Worm (Caenorhabditis elegans): Measurements from ENCODE around the gene B0496.1.

Gene B0496.1

DNA sequence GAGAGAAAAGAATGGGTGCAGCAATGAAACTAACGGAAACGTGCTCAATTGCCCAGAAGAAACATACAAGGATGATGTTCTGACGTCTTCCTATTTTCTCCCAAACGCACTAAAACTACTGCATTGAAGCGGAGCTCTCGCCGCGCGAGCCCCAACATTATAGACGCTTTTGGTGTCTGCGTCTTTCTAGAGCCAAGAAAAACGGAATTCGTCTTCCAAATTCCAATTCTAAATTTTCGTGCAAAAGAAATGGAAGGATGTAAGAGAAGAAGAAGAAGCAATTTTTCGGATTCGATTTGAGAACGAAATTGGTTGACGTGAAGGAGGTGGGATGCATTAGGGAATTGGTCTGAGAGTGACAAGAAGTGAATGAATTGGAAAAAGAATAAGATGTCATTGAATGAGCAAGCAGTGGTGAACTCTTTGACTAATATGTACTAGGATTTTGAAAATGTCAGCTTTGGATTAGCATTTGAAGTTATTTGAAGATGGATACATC lies 7.6 kb downstream of the B0496.1 start:
- TF ChIP-seq bed-1 (GFP tag; IDR thresholded peaks at IDR 0.05) = no peak
- no peak for TF ChIP-seq hrde-1 (tag; optimal IDR thresholded peaks at IDR 0.05; ENCODE audit: borderline replicate concordance)
- no peak for TF ChIP-seq madf-3 (GFP tag; IDR thresholded peaks at IDR 0.05)
- TF ChIP-seq repo-1 (tag; optimal IDR thresholded peaks at IDR 0.05) = no peak
- TF ChIP-seq nhr-179 (tag; optimal IDR thresholded peaks at IDR 0.05) = no peak
- TF ChIP-seq T07F8.4 (tag; optimal IDR thresholded peaks at IDR 0.05) = no peak
- TF ChIP-seq egrh-3 (GFP tag; IDR thresholded peaks at IDR 0.05) = no peak
- TF ChIP-seq Y56A3A.18 (GFP tag; IDR thresholded peaks at IDR 0.05) = no peak

DNA sequence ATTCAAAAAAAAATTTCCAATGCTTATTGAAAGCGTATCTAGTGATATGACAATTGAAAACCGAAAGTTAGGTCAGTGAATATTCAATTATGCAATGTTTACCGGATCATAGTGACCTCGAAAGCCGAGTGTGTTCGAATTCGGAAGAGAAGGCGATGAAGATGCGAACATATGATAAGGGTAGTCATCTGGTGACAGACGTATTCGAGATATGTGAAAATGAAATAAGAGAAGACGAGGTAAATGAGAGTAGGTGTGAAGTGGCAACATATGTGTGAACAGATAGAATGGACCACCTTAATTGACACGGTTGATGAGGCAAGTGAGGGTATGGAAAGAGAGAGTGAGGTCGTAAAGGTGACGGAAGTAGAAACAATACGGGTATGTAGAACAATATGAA lies 8.8 kb downstream of the B0496.1 start:
- TF ChIP-seq him-1 (tag; optimal IDR thresholded peaks at IDR 0.05) (no peak), nfya-2 (GFP tag; IDR thresholded peaks at IDR 0.05) (no peak), tbx-9 (tag; optimal IDR thresholded peaks at IDR 0.05; ENCODE audit: borderline replicate concordance) (no peak), K11D2.4 (GFP tag; IDR thresholded peaks at IDR 0.05) (no peak), B0336.3 (GFP tag; IDR thresholded peaks at IDR 0.05) (no peak), aptf-3 (GFP tag; IDR thresholded peaks at IDR 0.05) (no peak), nhr-120 (GFP tag; IDR thresholded peaks at IDR 0.05) (no peak), snpc-1.1 (tag; optimal IDR thresholded peaks at IDR 0.05; ENCODE audit: insufficient read depth) (no peak), atf-7 (tag; optimal IDR thresholded peaks at IDR 0.05) (no peak)

DNA sequence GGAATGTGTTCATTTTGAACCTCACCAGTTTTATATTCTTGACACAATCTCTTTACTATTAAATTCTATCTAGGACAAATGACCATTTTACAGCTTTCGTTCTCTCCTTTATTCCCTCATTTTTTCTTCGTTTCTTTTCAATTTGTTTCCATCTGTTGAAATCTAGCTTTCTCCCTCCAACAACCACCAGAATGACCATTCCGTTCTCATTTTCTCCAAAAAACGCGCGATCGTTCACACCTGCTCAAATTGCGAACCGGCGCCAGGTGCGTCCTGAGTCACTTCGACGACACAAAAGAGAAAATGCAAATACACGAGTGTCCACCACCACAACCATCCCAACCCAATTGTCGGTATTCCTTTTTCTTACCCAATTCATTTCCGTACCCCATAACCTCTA lies 10.1 kb downstream of the B0496.1 start, which contains the start of gene F13B6.1:
Gene F13B6.1, plus strand, starts transcription at position 301 of the 400 bp plus-strand sequence.
- TF ChIP-seq bed-2 (GFP tag; IDR thresholded peaks at IDR 0.05) (no peak), Y56A3A.18 (GFP tag; IDR thresholded peaks at IDR 0.05) (no peak), K12H6.12 (tag; optimal IDR thresholded peaks at IDR 0.05) (no peak), F10E7.11 (tag; optimal IDR thresholded peaks at IDR 0.05) (no peak), mcd-1 (GFP tag; IDR thresholded peaks at IDR 0.05) (no peak), ceh-40 (GFP tag; IDR thresholded peaks at IDR 0.05) (no peak), hmg-20 (GFP tag; IDR thresholded peaks at IDR 0.05) (no peak)

DNA sequence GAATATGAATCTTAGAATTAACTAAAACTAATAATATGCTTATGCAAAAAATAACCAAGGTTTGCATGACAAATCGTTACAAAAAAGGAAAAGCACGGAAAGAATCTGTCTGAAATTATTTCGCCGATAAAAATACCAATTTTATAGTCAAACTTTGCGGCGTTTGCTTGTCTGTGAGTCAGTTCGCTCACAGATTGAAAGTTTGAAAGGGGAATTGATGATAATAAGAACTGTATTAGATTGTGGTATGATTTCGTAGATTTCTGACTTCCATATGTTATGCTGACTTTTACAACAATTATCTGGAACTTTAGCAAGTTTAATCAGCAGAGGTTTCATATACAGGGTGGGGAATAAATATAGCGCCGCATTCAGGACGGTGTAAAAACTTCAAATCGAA lies 14.1 kb downstream of the B0496.1 start, which contains the start of gene F13B6.2:
Gene F13B6.2, minus strand, starts transcription at position 101 of the 400 bp plus-strand sequence.
- TF ChIP-seq mel-28 (tag; optimal IDR thresholded peaks at IDR 0.05; ENCODE audit: borderline replicate concordance) (no peak), aptf-3 (GFP tag; IDR thresholded peaks at IDR 0.05) (no peak), F39B2.1 (GFP tag; IDR thresholded peaks at IDR 0.05) (no peak), attf-3 (GFP tag; conservative IDR thresholded peaks at IDR 0.05) (no peak), K11D2.4 (GFP tag; IDR thresholded peaks at IDR 0.05) (no peak), let-526 (GFP tag; IDR thresholded peaks at IDR 0.05) (no peak), snpc-3.4 (tag; optimal IDR thresholded peaks at IDR 0.05) (no peak), B0336.3 (GFP tag; IDR thresholded peaks at IDR 0.05) (no peak), nfya-1 (tag; optimal IDR thresholded peaks at IDR 0.05; ENCODE audit: borderline replicate concordance, insufficient read depth) (no peak), ZK185.1 (tag; optimal IDR thresholded peaks at IDR 0.05; ENCODE audit: poor library complexity, severe bottlenecking) (no peak)

DNA sequence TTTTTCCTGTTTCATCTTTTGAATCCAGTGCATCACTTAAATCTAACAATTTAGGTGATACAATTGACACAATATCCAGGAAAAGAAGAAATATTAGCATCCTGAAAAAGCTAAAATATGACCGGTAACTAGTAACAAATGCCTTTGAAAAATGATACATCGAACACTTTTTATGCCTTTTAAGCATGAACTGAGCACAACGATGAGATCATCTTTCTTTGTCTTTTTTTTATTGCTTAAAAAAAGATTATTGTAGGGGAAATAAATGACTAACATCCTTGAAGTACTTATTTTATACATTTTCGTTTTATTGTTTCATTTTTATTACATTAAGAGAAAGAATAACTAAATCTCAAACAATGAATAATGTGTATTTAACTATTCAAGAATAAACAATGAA lies 19.8 kb downstream of the B0496.1 start, which contains the start of gene F13B6.3:
Gene F13B6.3, minus strand, starts transcription at position 101 of the 400 bp plus-strand sequence.
- no peak for TF ChIP-seq F37B4.10 (GFP tag; IDR thresholded peaks at IDR 0.05)
- no peak for TF ChIP-seq fkh-3 (tag; optimal IDR thresholded peaks at IDR 0.05)
- TF ChIP-seq nhr-179 (tag; optimal IDR thresholded peaks at IDR 0.05) = no peak
- no peak for TF ChIP-seq somi-1 (GFP tag; optimal IDR thresholded peaks at IDR 0.05)
- no peak for TF ChIP-seq dpl-1 (GFP tag; optimal IDR thresholded peaks at IDR 0.05)
- no peak for TF ChIP-seq ccch-3 (GFP tag; optimal IDR thresholded peaks at IDR 0.05)
- no peak for TF ChIP-seq hlh-12 (tag; optimal IDR thresholded peaks at IDR 0.05)
- TF ChIP-seq ceh-79 (tag; optimal IDR thresholded peaks at IDR 0.05) = no peak
- no peak for TF ChIP-seq hrde-1 (tag; optimal IDR thresholded peaks at IDR 0.05; ENCODE audit: borderline replicate concordance)
- no peak for TF ChIP-seq bed-1 (GFP tag; IDR thresholded peaks at IDR 0.05)
- no peak for TF ChIP-seq hmg-1.2 (GFP tag; IDR thresholded peaks at IDR 0.05)
- no peak for TF ChIP-seq F39B2.1 (GFP tag; IDR thresholded peaks at IDR 0.05)
- TF ChIP-seq tbx-9 (tag; optimal IDR thresholded peaks at IDR 0.05; ENCODE audit: borderline replicate concordance) = no peak
- TF ChIP-seq dox-1 (GFP tag; IDR thresholded peaks at IDR 0.05) = no peak
- no peak for TF ChIP-seq egl-44 (GFP tag; IDR thresholded peaks at IDR 0.05)

Data from whole organism, young adult.